Worm (Caenorhabditis elegans) whole organism, late embryonic: ENCODE measurements around the gene F48E3.9.
A peak's percentile ranks its signal among the peaks of the same experiment; 100 is the strongest.

Source experiments
- C08G9.2 ChIP-seq: sonication (generic microtip); optimal IDR thresholded peaks from 2 replicates; lab custom pipeline; 2016; ENCODE audit warnings: mild to moderate bottlenecking, missing genetic modification characterization, moderate library complexity, missing compliant biosample characterization
- K09A11.1 ChIP-seq: sonication (generic microtip); optimal IDR thresholded peaks from 2 replicates; lab custom pipeline; 2017; ENCODE audit warnings: antibody characterized with exemption, mild to moderate bottlenecking, missing genetic modification characterization, missing compliant biosample characterization; ENCODE audit not compliant: insufficient read depth
- ahr-1 ChIP-seq: sonication (generic microtip); optimal IDR thresholded peaks from 2 replicates; lab custom pipeline; 2016; ENCODE audit warnings: missing genetic modification characterization, missing compliant biosample characterization
- ama-1 ChIP-seq: fragments of 150-350 bp; optimal IDR thresholded peaks from 2 replicates; lab custom pipeline; 2014
- ceh-18 ChIP-seq: sonication (generic microtip); optimal IDR thresholded peaks from 2 replicates; lab custom pipeline; 2016; ENCODE audit warnings: missing genetic modification characterization, missing compliant biosample characterization
- ceh-2 ChIP-seq: sonication (generic microtip); optimal IDR thresholded peaks from 2 replicates; lab custom pipeline; 2016; ENCODE audit warnings: missing genotype, missing genetic modification characterization, missing compliant biosample characterization
- ceh-34 ChIP-seq: sonication (generic microtip); optimal IDR thresholded peaks from 2 replicates; lab custom pipeline; 2016; ENCODE audit warnings: mild to moderate bottlenecking, missing genetic modification characterization, missing compliant biosample characterization
- ceh-45 ChIP-seq: fragments of 200-800 bp; sonication (Bioruptor generic); IDR thresholded peaks from 2 replicates; pipeline ENCODE4 v1.3.6; 2022; ENCODE audit warnings: missing genetic modification reagents, missing genetic modification characterization, missing compliant biosample characterization
- ceh-6 ChIP-seq: fragments of 200-800 bp; sonication (Bioruptor generic); optimal IDR thresholded peaks from 2 replicates; lab custom pipeline; 2018; ENCODE audit warnings: mild to moderate bottlenecking, missing genetic modification characterization, missing compliant biosample characterization
- ceh-9 ChIP-seq: sonication (generic microtip); optimal IDR thresholded peaks from 2 replicates; lab custom pipeline; 2016; ENCODE audit warnings: mild to moderate bottlenecking, missing genetic modification characterization, inconsistent platforms, missing compliant biosample characterization
- che-1 ChIP-seq: sonication (generic microtip); optimal IDR thresholded peaks from 2 replicates; lab custom pipeline; 2016; ENCODE audit warnings: mild to moderate bottlenecking, missing genetic modification characterization, missing compliant biosample characterization
- dmd-4 ChIP-seq: sonication (generic microtip); optimal IDR thresholded peaks from 2 replicates; lab custom pipeline; 2016; ENCODE audit warnings: borderline replicate concordance, missing genetic modification characterization, missing compliant biosample characterization
- elt-2 ChIP-seq: sonication (generic microtip); optimal IDR thresholded peaks from 2 replicates; lab custom pipeline; 2016; ENCODE audit warnings: missing genetic modification reagents, missing genetic modification characterization, missing compliant biosample characterization
- elt-4 ChIP-seq: sonication (generic microtip); optimal IDR thresholded peaks from 2 replicates; lab custom pipeline; 2016; ENCODE audit warnings: missing genetic modification characterization, missing compliant biosample characterization
- ets-4 ChIP-seq: sonication (generic microtip); optimal IDR thresholded peaks from 2 replicates; lab custom pipeline; 2016; ENCODE audit warnings: missing genetic modification characterization, missing compliant biosample characterization
- fkh-6 ChIP-seq: sonication (generic microtip); optimal IDR thresholded peaks from 2 replicates; lab custom pipeline; 2016; ENCODE audit warnings: missing genetic modification characterization, missing compliant biosample characterization
- gmeb-2 ChIP-seq: sonication (generic microtip); optimal IDR thresholded peaks from 2 replicates; lab custom pipeline; 2016; ENCODE audit warnings: missing genetic modification characterization, inconsistent platforms, missing compliant biosample characterization
- hlh-13 ChIP-seq: fragments of 200-800 bp; sonication (Bioruptor generic); optimal IDR thresholded peaks from 2 replicates; lab custom pipeline; 2018; ENCODE audit warnings: mild to moderate bottlenecking, missing genetic modification characterization, missing compliant biosample characterization
- hlh-30 ChIP-seq: sonication (generic microtip); optimal IDR thresholded peaks from 2 replicates; lab custom pipeline; 2017; ENCODE audit warnings: antibody characterized with exemption, missing genetic modification characterization, missing compliant biosample characterization; ENCODE audit not compliant: insufficient read depth
- nfya-1 ChIP-seq: sonication (generic microtip); optimal IDR thresholded peaks from 2 replicates; lab custom pipeline; 2017; ENCODE audit warnings: missing genetic modification characterization, mild to moderate bottlenecking, missing compliant biosample characterization, antibody characterized with exemption, moderate library complexity
- npax-4 ChIP-seq: sonication (generic microtip); optimal IDR thresholded peaks from 2 replicates; lab custom pipeline; 2016; ENCODE audit warnings: missing genetic modification characterization, missing compliant biosample characterization
- pag-3 ChIP-seq: sonication (generic microtip); optimal IDR thresholded peaks from 2 replicates; lab custom pipeline; 2016; ENCODE audit warnings: missing compliant biosample characterization, missing genetic modification characterization, borderline replicate concordance
- pat-9 ChIP-seq: fragments of 200-800 bp; sonication (Bioruptor generic); optimal IDR thresholded peaks from 2 replicates; lab custom pipeline; 2018; ENCODE audit warnings: mild to moderate bottlenecking, missing genetic modification characterization, moderate library complexity, missing compliant biosample characterization
- pax-1 ChIP-seq: fragments of 150-350 bp; optimal IDR thresholded peaks from 2 replicates; lab custom pipeline; 2014; ENCODE audit warnings: missing biosample characterization, missing genetic modification characterization
- ref-2 ChIP-seq: sonication (generic microtip); optimal IDR thresholded peaks from 2 replicates; lab custom pipeline; 2016; ENCODE audit warnings: missing genetic modification characterization, missing compliant biosample characterization
- rnt-1 ChIP-seq: sonication (generic microtip); optimal IDR thresholded peaks from 2 replicates; lab custom pipeline; 2016; ENCODE audit warnings: missing genetic modification characterization, missing compliant biosample characterization
- tbx-2 ChIP-seq: sonication (generic microtip); optimal IDR thresholded peaks from 2 replicates; lab custom pipeline; 2016; ENCODE audit warnings: missing genetic modification characterization, missing compliant biosample characterization
- tbx-7 ChIP-seq: sonication (generic microtip); optimal IDR thresholded peaks from 2 replicates; lab custom pipeline; 2016; ENCODE audit warnings: missing genotype, missing genetic modification characterization, missing compliant biosample characterization
- ttx-3 ChIP-seq: sonication (generic microtip); optimal IDR thresholded peaks from 2 replicates; lab custom pipeline; 2016; ENCODE audit warnings: missing genetic modification reagents, missing genetic modification characterization, missing compliant biosample characterization
- unc-55 ChIP-seq: sonication (generic microtip); optimal IDR thresholded peaks from 2 replicates; lab custom pipeline; 2017; ENCODE audit warnings: missing biosample characterization, missing genetic modification reagents, missing genetic modification characterization

F48E3.9 gene

ce11 chrX:7522595-7522994, 41.7 kb downstream of the F48E3.9 start:
- peak; percentile 9 for TF ChIP-seq unc-55
- TF ChIP-seq ahr-1 (tag; lab: Kevin White, UChicago), result no peak
- TF ChIP-seq tbx-2, result peak; percentile 4

- TF ChIP-seq hlh-30, result no peak
- TF ChIP-seq pax-1 (tag; lab: Kevin White, UChicago), result no peak
- TF ChIP-seq tbx-2, result peak; percentile 4
- TF ChIP-seq nfya-1 (tag; lab: Kevin White, UChicago), result peak; percentile 8
- peak; percentile 80 for TF ChIP-seq ceh-18 (tag; lab: Kevin White, UChicago)
- peak; percentile 68 for TF ChIP-seq rnt-1
- TF ChIP-seq npax-4 (tag; lab: Kevin White, UChicago), result no peak
- no peak for TF ChIP-seq elt-2 (tag; lab: Kevin White, UChicago)
- no peak for TF ChIP-seq ceh-2
- TF ChIP-seq ets-4, result no peak
- peak; percentile 22 for TF ChIP-seq unc-55
- TF ChIP-seq ceh-34 (tag; lab: Kevin White, UChicago), result peak; percentile 34
Measured at ce11 chrX:7523799-7524198, 42.9 kb downstream of the F48E3.9 start.

ce11 chrX:7525271-7525670, 44.4 kb downstream of the F48E3.9 start, which contains the start of gene F46C8.3:
Gene F46C8.3, plus strand, starts transcription at chrX:7525571.
- no peak for TF ChIP-seq ceh-45 (GFP tag; lab: Robert Waterston, UW)
- no peak for TF ChIP-seq ceh-18 (tag; lab: Kevin White, UChicago)
- TF ChIP-seq ttx-3 (tag; lab: Kevin White, UChicago), result no peak
- TF ChIP-seq, all 69 proteins: peak for 0

- TF ChIP-seq K09A11.1 (tag; lab: Kevin White, UChicago) (no peak), gmeb-2 (tag; lab: Kevin White, UChicago) (no peak)
Measured at ce11 chrX:7532632-7533031, 51.8 kb downstream of the F48E3.9 start, which contains the start of gene ceh-14. Gene ceh-14, minus strand, starts transcription at chrX:7532732.

- no peak for TF ChIP-seq npax-4 (tag; lab: Kevin White, UChicago)
- TF ChIP-seq pag-3 (tag; lab: Kevin White, UChicago), result no peak
- no peak for TF ChIP-seq pax-1 (tag; lab: Kevin White, UChicago)
- TF ChIP-seq ceh-9, result no peak
- no peak for TF ChIP-seq ama-1
- TF ChIP-seq ref-2 (tag; lab: Kevin White, UChicago), result no peak
- no peak for TF ChIP-seq gmeb-2 (tag; lab: Kevin White, UChicago)
- no peak for TF ChIP-seq tbx-7 (tag; lab: Kevin White, UChicago)
- TF ChIP-seq C08G9.2 (tag; lab: Kevin White, UChicago), result no peak
- no peak for TF ChIP-seq tbx-2
- TF ChIP-seq che-1, result no peak
- TF ChIP-seq ceh-6 (GFP tag; lab: Kevin White, UChicago), result no peak
- no peak for TF ChIP-seq elt-4 (tag; lab: Kevin White, UChicago)
- no peak for TF ChIP-seq pat-9 (tag; lab: Kevin White, UChicago)
- TF ChIP-seq dmd-4 (tag; lab: Kevin White, UChicago), result no peak
- TF ChIP-seq hlh-13 (GFP tag; lab: Kevin White, UChicago), result no peak
- TF ChIP-seq fkh-6 (tag; lab: Kevin White, UChicago), result no peak
- TF ChIP-seq, all 69 proteins: peak for 0
Measured at ce11 chrX:7534454-7534853, 53.6 kb downstream of the F48E3.9 start.
